Worm (Caenorhabditis elegans): ENCODE data around the gene C18D4.3.

Gene C18D4.3

DNA sequence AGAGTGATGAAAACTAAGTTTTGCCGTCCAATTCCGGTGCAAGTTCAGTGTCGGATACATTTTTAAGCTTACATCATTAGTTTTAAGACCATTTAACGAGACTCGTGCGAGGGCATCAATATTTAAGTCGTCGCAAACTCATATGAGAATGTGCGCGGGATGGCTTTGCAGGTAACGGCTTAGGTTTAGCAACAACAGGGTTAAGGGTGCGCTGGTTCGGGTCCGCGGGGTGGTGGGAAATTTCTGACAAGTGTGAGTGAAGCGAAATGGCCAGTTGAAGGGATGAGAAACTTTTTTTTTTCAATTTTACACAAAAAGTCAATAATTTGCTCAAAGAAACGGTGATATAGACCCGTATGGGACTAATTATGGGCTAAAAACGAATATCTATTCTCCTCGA, 18.8 kb downstream of the C18D4.3 start:
- TF ChIP-seq ztf-4 (tag; optimal IDR thresholded peaks at IDR 0.05) (no peak), irx-1 (tag; optimal IDR thresholded peaks at IDR 0.05) (no peak), lin-14 (GFP tag; optimal IDR thresholded peaks at IDR 0.05) (no peak), snpc-4 (tag; optimal IDR thresholded peaks at IDR 0.05) (no peak), snu-23 (GFP tag; optimal IDR thresholded peaks at IDR 0.05) (no peak), egl-13 (tag; optimal IDR thresholded peaks at IDR 0.05) (no peak), sup-37 (GFP tag; optimal IDR thresholded peaks at IDR 0.05) (no peak), sox-4 (tag; optimal IDR thresholded peaks at IDR 0.05) (no peak), hlh-4 (tag; optimal IDR thresholded peaks at IDR 0.05) (no peak), fkh-8 (tag; optimal IDR thresholded peaks at IDR 0.05) (no peak), vab-15 (tag; optimal IDR thresholded peaks at IDR 0.05) (no peak), C04F5.9 (tag; optimal IDR thresholded peaks at IDR 0.05) (no peak), mab-9 (GFP tag; IDR thresholded peaks at IDR 0.05) (no peak), egl-27 (tag; optimal IDR thresholded peaks at IDR 0.05) (no peak), F16B12.6 (tag; optimal IDR thresholded peaks at IDR 0.05) (no peak), ceh-88 (GFP tag; IDR thresholded peaks at IDR 0.05) (no peak), skn-1 (tag; optimal IDR thresholded peaks at IDR 0.05) (no peak)

DNA sequence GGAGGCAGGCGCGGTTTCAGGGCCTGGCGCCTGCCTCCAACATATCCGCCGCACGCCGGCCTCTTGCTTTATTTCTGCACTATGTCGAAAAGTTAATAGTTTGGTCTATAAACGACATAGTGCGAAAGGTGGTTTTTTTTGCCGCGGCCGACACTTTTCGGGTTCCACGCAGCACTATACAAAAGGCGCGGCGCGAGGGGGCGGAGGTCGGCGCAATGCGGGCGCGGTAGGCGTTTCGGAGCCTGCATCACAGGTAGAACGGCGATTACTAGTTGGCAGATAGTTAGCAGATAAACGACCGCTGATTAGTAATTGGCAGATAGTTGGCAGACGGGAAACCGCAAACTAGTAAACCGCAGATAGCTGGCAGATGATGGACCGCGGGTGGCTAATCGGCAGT, 19.8 kb downstream of the C18D4.3 start:
- TF ChIP-seq unc-130 (tag; optimal IDR thresholded peaks at IDR 0.05) (no peak), fkh-10 (GFP tag; optimal IDR thresholded peaks at IDR 0.05) (no peak), unc-98 (GFP tag; IDR thresholded peaks at IDR 0.05) (no peak), xbp-1 (tag; optimal IDR thresholded peaks at IDR 0.05) (no peak), ama-1 (optimal IDR thresholded peaks at IDR 0.05) (no peak), C04F5.9 (tag; optimal IDR thresholded peaks at IDR 0.05) (no peak), ceh-8 (GFP tag; optimal IDR thresholded peaks at IDR 0.05) (no peak), elt-2 (tag; optimal IDR thresholded peaks at IDR 0.05) (no peak), unc-30 (tag; optimal IDR thresholded peaks at IDR 0.05) (no peak), snu-23 (GFP tag; optimal IDR thresholded peaks at IDR 0.05) (no peak), hlh-17 (GFP tag; optimal IDR thresholded peaks at IDR 0.05; ENCODE audit: borderline replicate concordance) (no peak), blmp-1 (tag; optimal IDR thresholded peaks at IDR 0.05) (no peak), tlp-1 (tag; optimal IDR thresholded peaks at IDR 0.05) (no peak)

- TF ChIP-seq zip-4 (GFP tag; optimal IDR thresholded peaks at IDR 0.05): no peak
- TF ChIP-seq ama-1 (optimal IDR thresholded peaks at IDR 0.05): no peak
- no peak for TF ChIP-seq lin-35 (GFP tag; optimal IDR thresholded peaks at IDR 0.05)
- no peak for TF ChIP-seq C04F5.9 (tag; optimal IDR thresholded peaks at IDR 0.05)
- TF ChIP-seq C16A3.4 (tag; optimal IDR thresholded peaks at IDR 0.05): no peak
- TF ChIP-seq fos-1 (tag; optimal IDR thresholded peaks at IDR 0.05): no peak
- TF ChIP-seq sox-4 (tag; optimal IDR thresholded peaks at IDR 0.05): no peak
- no peak for TF ChIP-seq swsn-7 (tag; optimal IDR thresholded peaks at IDR 0.05)
- no peak for TF ChIP-seq skn-1 (tag; optimal IDR thresholded peaks at IDR 0.05)
- no peak for TF ChIP-seq mdl-1 (tag; optimal IDR thresholded peaks at IDR 0.05)
- no peak for TF ChIP-seq nhr-90 (tag; optimal IDR thresholded peaks at IDR 0.05; ENCODE audit: poor library complexity)
- no peak for TF ChIP-seq egl-27 (tag; optimal IDR thresholded peaks at IDR 0.05)
- TF ChIP-seq dpl-1 (GFP tag; optimal IDR thresholded peaks at IDR 0.05): no peak
- no peak for TF ChIP-seq vab-15 (tag; optimal IDR thresholded peaks at IDR 0.05)
- TF ChIP-seq ceh-90 (tag; optimal IDR thresholded peaks at IDR 0.05): no peak
These were observed 24.1 kb downstream of the C18D4.3 start, which contains the start of gene srw-32 for ce11 chrV:17508493-17508892. Gene srw-32, plus strand, starts transcription at chrV:17508793.

DNA sequence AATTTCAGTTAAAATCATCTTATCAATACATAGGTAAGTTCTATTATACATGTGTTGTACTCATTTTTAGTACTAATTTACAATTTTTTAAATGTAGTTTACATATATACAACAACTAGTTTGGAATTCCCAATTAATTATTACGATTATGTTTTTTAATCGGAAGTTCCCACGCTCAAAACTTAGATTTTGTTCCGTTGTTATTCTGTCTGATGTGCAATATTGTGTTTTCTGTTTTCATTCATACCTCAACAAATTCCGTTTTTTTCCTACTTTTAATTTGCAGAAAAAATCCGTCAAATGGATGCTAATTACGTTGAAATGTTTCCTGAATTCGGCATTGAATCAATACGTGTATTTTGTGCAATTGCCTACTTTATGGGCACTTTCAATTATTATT, 26.3 kb downstream of the C18D4.3 start, which contains the start of gene srw-31:
srw-31 (plus strand) TSS at position 301 of the 400 bp plus-strand sequence.
- no peak for TF ChIP-seq unc-130 (tag; optimal IDR thresholded peaks at IDR 0.05)
- no peak for TF ChIP-seq fkh-4 (tag; optimal IDR thresholded peaks at IDR 0.05; ENCODE audit: borderline replicate concordance)
- no peak for TF ChIP-seq pag-3 (tag; optimal IDR thresholded peaks at IDR 0.05; ENCODE audit: borderline replicate concordance, insufficient read depth)
- TF ChIP-seq zip-4 (GFP tag; optimal IDR thresholded peaks at IDR 0.05): no peak
- no peak for TF ChIP-seq snpc-4 (tag; optimal IDR thresholded peaks at IDR 0.05)
- no peak for TF ChIP-seq fos-1 (tag; optimal IDR thresholded peaks at IDR 0.05)
- no peak for TF ChIP-seq nhr-19 (GFP tag; conservative IDR thresholded peaks at IDR 0.05)
- TF ChIP-seq dpl-1 (GFP tag; optimal IDR thresholded peaks at IDR 0.05): no peak
- TF ChIP-seq lin-39 (tag; optimal IDR thresholded peaks at IDR 0.05): no peak
- no peak for TF ChIP-seq ceh-82 (tag; optimal IDR thresholded peaks at IDR 0.05)
- no peak for TF ChIP-seq irx-1 (tag; optimal IDR thresholded peaks at IDR 0.05)

Data from whole organism, L1 larva.